Worm (Caenorhabditis elegans) whole organism, L4 larva: ENCODE measurements around the gene sfrp-1.

Source experiments
- F49E8.2 ChIP-seq: sonication (generic microtip); optimal IDR thresholded peaks from 2 replicates; lab custom pipeline; 2016; ENCODE audit warnings: missing compliant biosample characterization, mild to moderate bottlenecking, missing genetic modification characterization, borderline replicate concordance
- Y48G9A.11 ChIP-seq: fragments of 200-800 bp; sonication (Bioruptor generic); IDR thresholded peaks from 2 replicates; pipeline ENCODE4 v1.3.6; 2022; ENCODE audit warnings: missing genetic modification reagents, missing genetic modification characterization, missing compliant biosample characterization
- ZK337.2 ChIP-seq: fragments of 200-800 bp; sonication (Bioruptor generic); IDR thresholded peaks from 2 replicates; pipeline ENCODE4 v1.3.6; 2022; ENCODE audit warnings: missing genetic modification reagents, missing genetic modification characterization, missing compliant biosample characterization
- arid-1 ChIP-seq: fragments of 200-800 bp; sonication (Bioruptor generic); conservative IDR thresholded peaks from 2 replicates; pipeline ENCODE4 v1.3.6; 2022; ENCODE audit warnings: missing genetic modification reagents, missing genetic modification characterization, missing compliant biosample characterization
- ceh-82 ChIP-seq: sonication (generic microtip); optimal IDR thresholded peaks from 2 replicates; lab custom pipeline; 2017; ENCODE audit warnings: missing biosample characterization, missing genetic modification characterization
- fkh-10 ChIP-seq: fragments of 150-350 bp; optimal IDR thresholded peaks from 2 replicates; lab custom pipeline; 2014; ENCODE audit warnings: missing biosample characterization, missing genetic modification reagents, missing genetic modification characterization
- fos-1 ChIP-seq: fragments of 150-350 bp; optimal IDR thresholded peaks from 2 replicates; lab custom pipeline; 2014; ENCODE audit warnings: missing biosample characterization, missing genetic modification characterization
- hif-1 ChIP-seq, 2 experiments: sonication (generic microtip); optimal IDR thresholded peaks; 2 replicates each; lab custom pipeline; 2016 to 2017; ENCODE audit warnings: missing compliant biosample characterization in 2 of 2, missing genetic modification characterization in 2 of 2, missing genetic modification reagents in 2 of 2, missing genotype in 2 of 2, mild to moderate bottlenecking in 1 of 2
- hlh-11 ChIP-seq: fragments of 200-800 bp; sonication (Bioruptor generic); optimal IDR thresholded peaks from 2 replicates; lab custom pipeline; 2018; ENCODE audit warnings: mild to moderate bottlenecking, missing genetic modification characterization, missing compliant biosample characterization
- hlh-30 ChIP-seq: sonication (generic microtip); optimal IDR thresholded peaks from 2 replicates; lab custom pipeline; 2017; ENCODE audit warnings: antibody characterized with exemption, mild to moderate bottlenecking, missing genetic modification characterization, missing compliant biosample characterization; ENCODE audit not compliant: insufficient read depth
- jun-1 ChIP-seq: fragments of 150-350 bp; optimal IDR thresholded peaks from 2 replicates; lab custom pipeline; 2014; ENCODE audit warnings: missing biosample characterization, missing genetic modification reagents, missing genetic modification characterization
- lin-38 ChIP-seq: fragments of 200-800 bp; sonication (Bioruptor generic); IDR thresholded peaks from 2 replicates; pipeline ENCODE4 v1.3.6; 2022; ENCODE audit warnings: missing genetic modification reagents, missing genetic modification characterization, missing compliant biosample characterization
- madf-5 ChIP-seq, 2 experiments: fragments of 200-800 bp; sonication (Bioruptor generic); IDR thresholded peaks; 2 replicates each; pipeline ENCODE4 v1.3.6; 2022; ENCODE audit warnings: missing compliant biosample characterization in 2 of 2, missing genetic modification characterization in 2 of 2
- mes-2 ChIP-seq: sonication (generic microtip); optimal IDR thresholded peaks from 2 replicates; lab custom pipeline; 2016; ENCODE audit warnings: missing genotype, mild to moderate bottlenecking, missing genetic modification characterization, missing compliant biosample characterization; ENCODE audit not compliant: poor library complexity, severe bottlenecking
- nhr-10 ChIP-seq: fragments of 150-350 bp; optimal IDR thresholded peaks from 2 replicates; lab custom pipeline; 2014; ENCODE audit warnings: missing biosample characterization, missing genetic modification characterization
- nhr-237 ChIP-seq: sonication (generic microtip); optimal IDR thresholded peaks from 2 replicates; lab custom pipeline; 2017; ENCODE audit warnings: missing biosample characterization, missing genetic modification characterization
- nhr-48 ChIP-seq: sonication (generic microtip); optimal IDR thresholded peaks from 2 replicates; lab custom pipeline; 2016; ENCODE audit warnings: mild to moderate bottlenecking, missing genetic modification characterization, missing compliant biosample characterization
- pha-4 ChIP-seq, 2 experiments: fragments of 150-350 bp in 1 of 2; fragments of 200-800 bp in 1 of 2; sonication (Bioruptor generic) in 1 of 2; IDR thresholded peaks in 1 of 2; optimal IDR thresholded peaks in 1 of 2; 2 replicates each; pipeline versions ENCODE4 v1.3.6 to Lab custom; 2014 to 2022; ENCODE audit warnings: missing genetic modification characterization in 2 of 2, missing genetic modification reagents in 2 of 2, missing biosample characterization in 1 of 2, missing compliant biosample characterization in 1 of 2
- pqm-1 ChIP-seq: sonication (generic microtip); optimal IDR thresholded peaks from 2 replicates; lab custom pipeline; 2017; ENCODE audit warnings: missing biosample characterization, missing genetic modification characterization
- snpc-1.2 ChIP-seq: fragments of 200-800 bp; sonication (Bioruptor generic); IDR thresholded peaks from 2 replicates; pipeline ENCODE4 v1.3.6; 2022; ENCODE audit warnings: missing genetic modification reagents, missing genetic modification characterization, missing compliant biosample characterization
- tra-1 ChIP-seq: fragments of 200-800 bp; sonication (Bioruptor generic); IDR thresholded peaks from 2 replicates; pipeline ENCODE4 v1.3.6; 2022; ENCODE audit warnings: missing genetic modification reagents, missing genetic modification characterization, missing compliant biosample characterization
- unc-130 ChIP-seq: sonication (generic microtip); optimal IDR thresholded peaks from 2 replicates; lab custom pipeline; 2016; ENCODE audit warnings: missing genetic modification reagents, missing genetic modification characterization, missing compliant biosample characterization
- unc-62 ChIP-seq, 3 experiments: fragments of 150-350 bp in 1 of 3; sonication (generic microtip); optimal IDR thresholded peaks in 2 of 3; peaks in 1 of 3; 1 replicate in 1 of 3; 2 replicates in 2 of 3; lab custom pipeline; 2014 to 2017; ENCODE audit warnings: missing biosample characterization in 3 of 3, missing genetic modification characterization in 3 of 3, missing genetic modification reagents in 3 of 3, missing genotype in 1 of 3
- zag-1 ChIP-seq: fragments of 150-350 bp; optimal IDR thresholded peaks from 2 replicates; lab custom pipeline; 2014; ENCODE audit warnings: missing biosample characterization, missing genetic modification characterization

sfrp-1 gene

ce11 chrIV:6431582-6431981 is 29.3 kb upstream of the sfrp-1 start, which contains the start of gene acp-7:
TSS of gene acp-7 (minus strand) at chrIV:6431682.
- no peak for TF ChIP-seq ZK337.2 (GFP tag; lab: Robert Waterston, UW)
- TF ChIP-seq tra-1 (GFP tag; lab: Robert Waterston, UW), result no peak
- no peak for TF ChIP-seq arid-1 (GFP tag; lab: Robert Waterston, UW)
- no peak for TF ChIP-seq nhr-10 (tag; lab: Kevin White, UChicago)

DNA sequence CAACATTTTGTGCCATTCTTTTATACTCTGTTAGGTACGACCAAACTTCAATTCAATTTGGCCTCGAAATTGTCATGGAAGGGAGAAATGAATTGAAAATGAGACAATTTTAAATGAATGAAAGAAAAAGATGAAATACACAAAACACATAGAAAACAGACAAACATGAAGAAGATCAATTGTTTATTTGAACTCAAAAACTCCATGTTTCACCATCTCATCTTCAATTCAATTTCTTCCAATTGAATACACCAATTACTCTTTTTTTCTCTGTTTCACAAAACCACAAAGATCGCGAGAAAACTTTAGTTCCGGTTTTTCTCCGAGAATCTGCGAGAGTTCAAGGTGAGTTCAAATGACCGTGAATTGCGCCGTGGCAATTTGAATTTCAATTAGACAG is 25.0 kb upstream of the sfrp-1 start:
- TF ChIP-seq hif-1 (tag; optimal IDR thresholded peaks at IDR 0.05; lab: Kevin White, UChicago), result no peak
- TF ChIP-seq, all 104 proteins: peak for 0

DNA sequence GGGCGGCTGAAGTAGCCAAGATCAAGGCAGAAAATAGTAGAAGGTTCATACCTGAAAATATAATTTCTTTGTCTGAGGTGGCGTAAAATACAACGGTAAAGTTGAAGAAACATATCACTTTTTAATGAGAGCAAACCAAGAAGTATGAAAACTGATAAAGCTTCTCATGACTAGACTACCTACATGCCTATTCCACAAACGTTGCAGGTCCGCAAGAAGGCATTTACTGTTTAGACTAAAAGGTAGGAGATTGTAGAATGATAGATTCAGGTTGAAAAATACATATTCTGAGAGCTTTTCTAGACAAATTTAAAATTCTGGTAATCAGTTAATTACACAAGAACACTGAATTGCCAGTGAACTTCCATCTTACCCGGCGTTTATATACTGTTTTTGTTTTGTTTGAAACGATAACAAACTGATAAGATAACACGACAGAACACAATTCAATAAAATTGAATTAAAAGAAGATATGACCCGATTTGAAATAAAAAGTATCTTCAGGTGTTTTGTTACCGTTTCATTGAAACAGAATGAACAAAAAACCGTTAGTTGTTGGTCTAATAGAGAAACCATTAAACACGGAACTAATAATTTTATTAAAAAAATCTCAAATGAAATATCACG is 24.0 kb upstream of the sfrp-1 start, which contains the start of gene acp-6:
TSS of gene acp-6 (minus strand) at position 51 of the 627 bp plus-strand sequence.
- no peak for TF ChIP-seq ceh-82
- TF ChIP-seq hlh-11 (tag; lab: Kevin White, UChicago), result no peak
- no peak for TF ChIP-seq hlh-30 (tag; lab: Kevin White, UChicago)
- no peak for TF ChIP-seq nhr-48
- TF ChIP-seq mes-2 (tag; lab: Kevin White, UChicago), result no peak
- no peak for TF ChIP-seq ZK337.2 (GFP tag; lab: Robert Waterston, UW)
- no peak for TF ChIP-seq fkh-10 (GFP tag; lab: Kevin White, UChicago)
- TF ChIP-seq nhr-237 (tag; lab: Kevin White, UChicago), result no peak

DNA sequence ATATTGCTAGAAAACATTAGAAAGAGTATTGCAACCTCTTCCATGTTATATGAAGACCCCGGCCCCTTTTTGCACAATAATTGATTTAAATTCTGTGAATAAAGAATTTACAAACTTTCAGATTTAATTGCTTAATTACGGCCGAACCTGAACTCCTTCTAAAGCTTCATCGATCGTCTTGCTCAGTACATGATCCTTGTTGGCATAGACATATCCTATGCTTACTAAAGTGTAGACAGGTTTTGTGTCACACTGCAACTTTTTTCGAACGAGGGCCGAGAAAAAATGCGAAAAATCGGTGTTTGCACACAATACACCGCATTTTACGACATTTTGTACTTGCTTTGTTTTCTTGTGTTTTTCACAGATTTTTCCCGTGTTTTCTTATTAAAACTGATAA is 21.1 kb upstream of the sfrp-1 start:
- peak; percentile 62 for TF ChIP-seq Y48G9A.11 (GFP tag; lab: Robert Waterston, UW)
- peak; percentile 92 for TF ChIP-seq snpc-1.2 (GFP tag; lab: Robert Waterston, UW)
- peak; percentile 51; the same call in 1 of the 2 replicates for TF ChIP-seq lin-38 (GFP tag; lab: Robert Waterston, UW)

DNA sequence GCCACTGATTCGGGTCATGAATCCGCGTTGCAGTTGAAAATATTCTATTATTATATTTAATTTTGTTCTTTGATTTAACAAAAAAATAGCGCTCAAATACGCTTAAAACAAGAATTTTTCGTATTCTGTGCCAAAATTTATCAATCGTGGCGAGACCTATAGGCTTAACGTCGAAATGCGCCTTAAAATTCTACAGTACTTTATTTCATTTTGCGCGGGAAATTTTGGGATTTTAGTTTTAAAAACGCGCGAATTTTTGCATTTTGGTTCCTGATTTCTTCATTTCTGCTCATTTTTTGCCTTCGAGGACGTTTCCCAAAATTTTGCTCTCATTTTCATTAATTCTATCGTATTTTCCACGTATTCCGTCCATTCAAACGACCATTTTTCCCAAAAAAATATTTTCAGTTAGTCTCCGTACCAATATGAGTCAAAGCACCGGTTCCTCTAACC is 19.0 kb upstream of the sfrp-1 start, which contains the start of gene puf-11:
TSS of gene puf-11 (plus strand) at position 403 of the 453 bp plus-strand sequence.
- TF ChIP-seq fos-1 (tag; lab: Kevin White, UChicago), result no peak
- TF ChIP-seq pqm-1 (tag; lab: Kevin White, UChicago), result no peak
- TF ChIP-seq F49E8.2, result peak; percentile 78
- TF ChIP-seq snpc-1.2 (GFP tag; lab: Robert Waterston, UW), result peak; percentile 91
- peak; percentile 67 for TF ChIP-seq lin-38 (GFP tag; lab: Robert Waterston, UW)
- TF ChIP-seq Y48G9A.11 (GFP tag; lab: Robert Waterston, UW), result peak; percentile 87
- TF ChIP-seq unc-130 (GFP tag; lab: Kevin White, UChicago), result peak; percentile 80

- TF ChIP-seq unc-62 (GFP tag; optimal IDR thresholded peaks at IDR 0.05 in 1 of 2; lab: Kevin White, UChicago) (no peak), unc-62 (tag; optimal IDR thresholded peaks at IDR 0.05; lab: Kevin White, UChicago) (no peak), madf-5 (GFP tag; IDR thresholded peaks at IDR 0.05; lab: Robert Waterston, UW) (no peak), pha-4 (GFP tag; IDR thresholded peaks at IDR 0.05; lab: Robert Waterston, UW) (no peak), pha-4 (tag; optimal IDR thresholded peaks at IDR 0.05; lab: Kevin White, UChicago) (no peak), jun-1 (no peak), zag-1 (tag; lab: Kevin White, UChicago) (no peak)
Measured at ce11 chrIV:6419031-6419582, 16.9 kb upstream of the sfrp-1 start, which contains the start of the genes Y73B6BL.23 and htp-2. TSS of gene Y73B6BL.23 (minus strand) at chrIV:6419081. TSS of gene htp-2 (plus strand) at chrIV:6419522.

DNA sequence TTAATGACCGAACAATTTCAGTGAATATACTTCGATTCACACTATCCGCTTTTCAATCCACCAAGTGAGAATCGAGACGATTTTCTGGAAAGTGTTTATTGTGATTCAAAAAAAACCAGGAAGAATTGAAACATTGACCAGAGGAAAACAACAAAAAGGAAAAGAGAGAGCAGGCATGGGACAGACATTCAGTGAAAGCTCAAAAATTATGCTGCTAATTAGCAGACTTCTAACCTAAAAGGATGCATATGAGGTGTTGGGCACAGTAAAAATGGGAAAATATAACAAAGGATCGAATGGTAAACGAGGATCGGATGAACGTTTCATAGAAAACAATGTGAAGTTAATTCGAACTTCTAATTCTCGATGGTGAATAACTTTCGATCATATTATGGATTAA is 15.4 kb upstream of the sfrp-1 start:
- TF ChIP-seq F49E8.2 (peak; percentile 20), lin-38 (GFP tag; lab: Robert Waterston, UW) (no peak)
